Worm (Caenorhabditis elegans): ENCODE data around the gene F44F4.15.

Gene F44F4.15

ce11 chrII:10872541-10872940 is 41.9 kb upstream of the F44F4.15 start, which contains the start of the genes cyn-4 and copz-1 (continued):
- TF ChIP-seq Y53G8AR.9 (GFP tag; conservative IDR thresholded peaks at IDR 0.05) (no peak), nhr-120 (GFP tag; IDR thresholded peaks at IDR 0.05) (no peak), ztf-25 (GFP tag; IDR thresholded peaks at IDR 0.05) (no peak), snpc-1.1 (tag; optimal IDR thresholded peaks at IDR 0.05; ENCODE audit: insufficient read depth) (no peak), ceh-79 (tag; optimal IDR thresholded peaks at IDR 0.05) (no peak), aptf-3 (GFP tag; IDR thresholded peaks at IDR 0.05) (no peak), F52B5.7 (tag; optimal IDR thresholded peaks at IDR 0.05) (no peak), bed-2 (GFP tag; IDR thresholded peaks at IDR 0.05) (0 out of 2 replicates have a peak, but pooled peaks have one; percentile 56), ZK185.1 (tag; optimal IDR thresholded peaks at IDR 0.05; ENCODE audit: poor library complexity, severe bottlenecking) (peak; percentile 82), mcd-1 (GFP tag; IDR thresholded peaks at IDR 0.05) (peak; percentile 67), F10E7.11 (tag; optimal IDR thresholded peaks at IDR 0.05) (no peak), mes-4 (tag; optimal IDR thresholded peaks at IDR 0.05) (no peak), ztf-28 (GFP tag; IDR thresholded peaks at IDR 0.05) (0 out of 2 replicates have a peak, but pooled peaks have one; percentile 49), rpc-1 (optimal IDR thresholded peaks at IDR 0.05) (no peak), rpc-1 (tag; optimal IDR thresholded peaks at IDR 0.05) (no peak), F23B12.7 (tag; optimal IDR thresholded peaks at IDR 0.05; ENCODE audit: insufficient read depth) (peak; percentile 6), madf-6 (GFP tag; IDR thresholded peaks at IDR 0.05) (peak; percentile 75; the same call in 1 of the 2 replicates), Y56A3A.18 (GFP tag; IDR thresholded peaks at IDR 0.05) (no peak), egl-18 (GFP tag; IDR thresholded peaks at IDR 0.05) (no peak), efl-1 (GFP tag; optimal IDR thresholded peaks at IDR 0.05) (peak; percentile 40), cebp-1 (GFP tag; IDR thresholded peaks at IDR 0.05) (peak; percentile 22; the same call in 1 of the 2 replicates), cebp-1 (tag; optimal IDR thresholded peaks at IDR 0.05) (peak; percentile 73), xnd-1 (tag; optimal IDR thresholded peaks at IDR 0.05) (peak; percentile 34), ceh-91 (GFP tag; IDR thresholded peaks at IDR 0.05) (peak; percentile 66), F55B11.4 (tag; optimal IDR thresholded peaks at IDR 0.05; ENCODE audit: borderline replicate concordance, insufficient read depth) (no peak), lir-1 (GFP tag; conservative IDR thresholded peaks at IDR 0.05) (no peak), nhr-179 (tag; optimal IDR thresholded peaks at IDR 0.05) (no peak), aptf-2 (GFP tag; conservative IDR thresholded peaks at IDR 0.05) (peak; percentile 71; the same call in 1 of the 2 replicates), snpc-3.4 (tag; optimal IDR thresholded peaks at IDR 0.05) (peak; percentile 61), gei-17 (GFP tag; optimal IDR thresholded peaks at IDR 0.05) (no peak), lin-35 (GFP tag; optimal IDR thresholded peaks at IDR 0.05) (peak in 1 of 3 experiments; percentile 60), atf-7 (tag; optimal IDR thresholded peaks at IDR 0.05) (no peak), C06A6.2 (GFP tag; conservative IDR thresholded peaks at IDR 0.05) (no peak), chd-7 (tag; optimal IDR thresholded peaks at IDR 0.05) (no peak), tlf-1 (GFP tag; optimal IDR thresholded peaks at IDR 0.05) (no peak), Y95B8A.8 (GFP tag; IDR thresholded peaks at IDR 0.05) (no peak), snpc-4 (GFP tag; optimal IDR thresholded peaks at IDR 0.05) (peak; percentile 13), snpc-4 (tag; optimal IDR thresholded peaks at IDR 0.05) (peak in 3 of 4 experiments; percentile 24 to 51 (median 47)), nfyb-1 (GFP tag; IDR thresholded peaks at IDR 0.05) (no peak; the same call in 1 of the 2 replicates), nhr-80 (tag; optimal IDR thresholded peaks at IDR 0.05) (peak; percentile 21), ekl-4 (GFP tag; IDR thresholded peaks at IDR 0.05) (0 out of 2 replicates have a peak, but pooled peaks have one; percentile 37), rcor-1 (GFP tag; IDR thresholded peaks at IDR 0.05) (peak; percentile 43; the same call in 1 of the 2 replicates), tbx-9 (tag; optimal IDR thresholded peaks at IDR 0.05; ENCODE audit: borderline replicate concordance) (no peak), attf-6 (GFP tag; IDR thresholded peaks at IDR 0.05) (no peak), Y67H2A.10 (GFP tag; conservative IDR thresholded peaks at IDR 0.05) (0 out of 2 replicates have a peak, but pooled peaks have one; percentile 42), lin-54 (GFP tag; optimal IDR thresholded peaks at IDR 0.05) (peak; percentile 59), lag-1 (GFP tag; IDR thresholded peaks at IDR 0.05) (no peak), tbp1 (GFP tag; optimal IDR thresholded peaks at IDR 0.05) (peak; percentile 37)
